Fruit fly (Drosophila melanogaster) Kc167 (cell line): Measurements from ENCODE around the gene Eip74EF.

Experiments used
- Myc ChIP-seq: fragments of >200 bp; optimal IDR thresholded peaks from 2 replicates; lab custom pipeline; 2017; ENCODE audit warnings: missing external identifiers
- Sin3A ChIP-seq: fragments of >200 bp; optimal IDR thresholded peaks from 2 replicates; lab custom pipeline; 2018; ENCODE audit warnings: missing external identifiers
- h ChIP-seq: fragments of >200 bp; optimal IDR thresholded peaks from 3 replicates; lab custom pipeline; 2018; ENCODE audit warnings: missing external identifiers
- insv ChIP-seq: fragments of >200 bp; optimal IDR thresholded peaks from 3 replicates; lab custom pipeline; 2018; ENCODE audit warnings: missing external identifiers
- psq ChIP-seq: fragments of >200 bp; optimal IDR thresholded peaks from 2 replicates; lab custom pipeline; 2017; ENCODE audit warnings: missing external identifiers
- ttk ChIP-seq: sonication (Bioruptor generic); optimal IDR thresholded peaks from 2 replicates; lab custom pipeline; 2017; ENCODE audit warnings: missing external identifiers

The Eip74EF gene

DNA sequence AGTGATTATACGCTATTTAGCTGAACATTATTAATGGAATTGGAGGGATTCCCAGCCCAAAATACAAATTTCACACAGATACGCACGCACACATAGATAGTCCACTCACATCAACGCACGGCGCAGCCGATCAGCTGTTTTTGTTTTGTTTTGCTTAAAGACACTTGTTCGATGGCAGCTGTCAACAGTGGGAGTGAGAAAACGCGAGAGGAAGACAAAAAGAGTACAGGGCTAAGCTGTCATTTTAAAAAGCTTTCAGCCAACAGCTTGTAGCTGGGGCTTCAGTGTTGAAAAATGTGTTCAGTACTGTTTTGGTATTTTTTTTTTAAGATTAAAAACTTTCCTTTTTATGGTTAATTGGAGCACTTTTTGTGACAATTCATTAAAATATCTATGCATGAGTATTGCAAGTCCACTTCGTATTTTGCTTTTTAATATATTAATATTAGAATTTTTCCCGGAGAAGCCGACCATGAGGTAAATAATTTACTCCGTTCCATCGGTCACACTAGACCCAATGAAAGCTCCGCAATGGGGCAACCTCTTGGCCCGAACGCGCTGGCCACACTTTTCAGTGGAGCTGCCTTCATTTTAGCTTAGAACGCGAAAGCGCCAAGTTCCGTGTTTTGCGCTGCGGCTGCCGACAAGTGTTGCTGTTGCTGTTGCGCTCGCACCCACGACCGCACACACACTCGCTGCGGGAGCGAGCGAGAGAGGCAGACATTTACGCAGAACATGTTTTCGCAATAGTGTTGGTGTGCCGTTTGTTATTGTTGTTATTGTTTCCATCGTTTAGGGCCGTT, 86.0 kb downstream of the Eip74EF start:
- TF ChIP-seq h (lab: Kevin White, UChicago) (no peak), ttk (lab: Kevin White, UChicago) (no peak), Myc (lab: Kevin White, UChicago) (no peak), insv (lab: Kevin White, UChicago) (no peak), Sin3A (lab: Kevin White, UChicago) (no peak), psq (no peak)

DNA sequence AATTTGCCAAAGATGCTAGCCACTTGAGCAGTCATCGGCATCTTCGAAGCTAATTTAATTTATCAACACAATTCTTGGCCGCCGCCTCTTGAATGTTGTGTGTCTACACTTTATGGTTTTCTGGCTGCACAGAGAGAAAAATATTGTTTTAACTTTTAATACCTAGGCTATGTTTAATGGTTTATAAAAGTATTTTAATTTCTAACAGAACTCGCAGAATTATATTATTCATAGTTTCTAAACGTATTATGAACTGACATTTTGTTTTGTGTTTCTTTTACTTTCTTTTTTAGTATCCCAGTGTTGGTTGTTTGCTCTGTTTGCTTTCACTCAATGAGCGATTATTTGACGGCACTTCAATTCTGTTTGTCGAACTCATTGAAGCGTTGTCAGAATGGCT, 86.9 kb downstream of the Eip74EF start:
- no peak for TF ChIP-seq Sin3A (lab: Kevin White, UChicago)
- TF ChIP-seq Myc (lab: Kevin White, UChicago), result no peak
- TF ChIP-seq h (lab: Kevin White, UChicago), result no peak
- TF ChIP-seq psq, result no peak
- no peak for TF ChIP-seq insv (lab: Kevin White, UChicago)
- no peak for TF ChIP-seq ttk (lab: Kevin White, UChicago)

DNA sequence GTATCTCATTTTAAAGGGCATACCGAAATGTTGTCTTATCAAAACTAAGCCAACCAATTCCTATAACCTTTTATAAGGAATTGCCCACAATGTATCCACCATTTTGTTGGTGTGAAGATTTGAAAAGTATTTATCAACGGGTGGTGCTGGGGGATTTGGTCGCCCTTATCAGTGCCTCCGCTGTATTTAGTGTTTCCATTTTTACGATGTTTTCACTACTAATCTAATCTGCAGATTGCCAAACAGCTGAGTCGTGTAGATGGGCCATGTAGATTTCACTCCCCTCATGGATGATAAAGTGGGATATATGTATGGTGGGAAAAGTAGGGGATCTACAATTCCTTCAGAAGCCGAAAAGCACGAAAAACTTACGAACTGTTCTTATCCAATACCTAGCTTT, 87.7 kb downstream of the Eip74EF start:
- no peak for TF ChIP-seq Sin3A (lab: Kevin White, UChicago)
- TF ChIP-seq psq, result no peak
- TF ChIP-seq Myc (lab: Kevin White, UChicago), result no peak
- TF ChIP-seq ttk (lab: Kevin White, UChicago), result no peak
- no peak for TF ChIP-seq h (lab: Kevin White, UChicago)
- no peak for TF ChIP-seq insv (lab: Kevin White, UChicago)

DNA sequence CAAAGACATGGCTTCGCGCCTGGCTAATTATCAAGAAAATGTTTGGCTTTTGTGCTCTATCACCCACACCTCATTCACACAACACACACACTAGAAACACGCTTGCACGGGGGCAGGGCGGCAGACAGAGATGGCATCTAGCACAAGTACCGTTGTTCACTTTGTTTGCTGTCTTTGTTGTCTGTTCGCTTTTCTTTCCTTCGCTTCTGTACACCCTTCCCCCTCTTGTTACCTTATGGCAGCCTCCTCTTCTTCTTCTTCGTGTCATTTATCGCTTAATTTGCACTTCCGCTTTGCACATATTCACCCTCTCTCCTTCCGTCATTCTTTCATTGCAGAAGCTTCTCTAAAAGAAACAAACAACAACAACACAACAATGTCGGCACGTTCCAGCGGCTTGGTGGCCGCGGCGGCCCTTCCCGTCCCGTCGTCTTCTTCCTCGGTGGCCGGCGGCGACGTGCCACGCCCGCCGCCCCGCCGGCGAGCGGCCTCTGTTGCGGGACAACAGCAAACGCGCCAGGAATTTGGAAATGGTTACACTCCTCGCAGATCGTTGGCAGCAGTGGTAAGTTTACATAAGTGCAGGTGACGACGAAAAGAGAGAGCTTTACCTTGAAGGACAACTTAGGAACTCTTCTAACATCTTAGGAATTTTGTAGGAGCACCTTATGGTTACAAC, 88.5 kb downstream of the Eip74EF start:
- no peak for TF ChIP-seq Myc (lab: Kevin White, UChicago)
- no peak for TF ChIP-seq insv (lab: Kevin White, UChicago)
- no peak for TF ChIP-seq h (lab: Kevin White, UChicago)

DNA sequence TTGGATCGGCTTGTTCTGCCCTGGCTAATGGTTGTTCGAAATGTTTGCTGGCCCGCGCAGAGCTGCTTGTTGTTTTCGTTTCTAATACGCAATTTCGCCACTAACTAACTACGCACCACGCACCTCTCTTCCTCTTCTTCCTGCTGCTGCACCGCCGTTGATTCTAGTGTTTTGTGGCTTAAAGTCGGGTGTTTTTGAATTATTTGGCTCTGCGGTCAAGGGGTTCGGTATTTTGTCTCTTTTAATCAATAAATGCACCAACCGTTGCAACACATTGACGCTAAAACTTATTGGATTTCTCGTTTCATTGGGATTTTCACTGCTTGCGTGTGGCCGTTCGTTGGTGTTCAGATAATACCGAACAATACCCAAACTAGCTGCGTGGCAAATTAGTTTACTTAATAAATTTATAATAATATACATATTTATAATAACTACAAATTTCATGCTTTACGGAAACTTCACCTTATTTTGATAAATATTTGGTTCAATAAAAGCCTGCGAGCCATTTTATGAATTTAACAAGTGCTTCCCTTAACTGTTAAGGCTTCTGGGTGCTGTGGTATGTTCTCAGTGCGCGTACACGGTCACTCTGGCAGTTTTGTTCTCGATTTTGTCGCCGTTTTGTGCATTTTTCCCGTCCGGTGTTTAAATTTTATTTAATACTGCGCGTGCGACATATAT, 89.5 kb downstream of the Eip74EF start, which contains the start of the genes Edc3 and Nedd4:
TSS of gene Edc3 (minus strand) at position 351 of the 684 bp plus-strand sequence.
TSS of gene Nedd4 (plus strand) at position 571 of the 684 bp plus-strand sequence.
- no peak for TF ChIP-seq psq
- no peak for TF ChIP-seq h (lab: Kevin White, UChicago)
- TF ChIP-seq insv (lab: Kevin White, UChicago), result no peak
- no peak for TF ChIP-seq Myc (lab: Kevin White, UChicago)
- TF ChIP-seq Sin3A (lab: Kevin White, UChicago), result no peak
- TF ChIP-seq ttk (lab: Kevin White, UChicago), result no peak

DNA sequence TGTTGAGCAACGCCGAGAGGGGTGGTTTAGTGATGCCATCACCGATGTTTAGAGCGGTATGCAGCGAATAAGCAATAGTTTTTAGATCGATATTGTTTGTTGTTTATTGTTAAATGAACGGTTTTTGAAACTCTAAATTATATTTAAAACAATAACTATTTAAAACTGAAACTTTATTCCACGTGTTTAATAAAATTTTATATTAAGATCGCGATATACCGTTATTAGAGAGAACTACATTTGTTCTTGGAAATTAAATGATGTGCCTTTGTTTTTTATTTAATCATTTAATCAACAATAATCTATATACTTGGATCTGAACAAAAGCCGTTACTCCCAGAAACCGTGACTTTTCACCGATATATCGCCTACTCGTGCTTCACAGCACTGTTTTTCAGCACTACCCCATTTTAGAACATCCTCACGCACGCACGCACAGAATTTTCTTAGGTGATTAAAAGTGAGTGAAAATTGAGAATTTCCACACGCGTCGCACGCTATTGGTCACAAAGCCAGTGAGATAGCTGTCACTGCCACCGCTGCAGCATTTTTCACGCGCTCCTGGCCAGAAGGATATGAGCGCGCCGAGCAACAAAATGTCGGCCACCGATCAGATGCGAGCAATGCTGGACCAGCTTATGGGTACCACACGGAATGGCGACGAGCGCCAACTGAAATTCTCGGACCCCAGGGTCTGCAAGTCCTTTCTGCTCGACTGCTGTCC, 105.1 kb downstream of the Eip74EF start, which contains the start of the genes U4-U6-60K and CG7564:
TSS of gene U4-U6-60K (minus strand) at position 20 of the 724 bp plus-strand sequence.
TSS of gene CG7564 (plus strand) at position 406 of the 724 bp plus-strand sequence.
- TF ChIP-seq Myc (lab: Kevin White, UChicago) (no peak), h (lab: Kevin White, UChicago) (no peak), psq (no peak), Sin3A (lab: Kevin White, UChicago) (no peak), ttk (lab: Kevin White, UChicago) (no peak), insv (lab: Kevin White, UChicago) (no peak)

DNA sequence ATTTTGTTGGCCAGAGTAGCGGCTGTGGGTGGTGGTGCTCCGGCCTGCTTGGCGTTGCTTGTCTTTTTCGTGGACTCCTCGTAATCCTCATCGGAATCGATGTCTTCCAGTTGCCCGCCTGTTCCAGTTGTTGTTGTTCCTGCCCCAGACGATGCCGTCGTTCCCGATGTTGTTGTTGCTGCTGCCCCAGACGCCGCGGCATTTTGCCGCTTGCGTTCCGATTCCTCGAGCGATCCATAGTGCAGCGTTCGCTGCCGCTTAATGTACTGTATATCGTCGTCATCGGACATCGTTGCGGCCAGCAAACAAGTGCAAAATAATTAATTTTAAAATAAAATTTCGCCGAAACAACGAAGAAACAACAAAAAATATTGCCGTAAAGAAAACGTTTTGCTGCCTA, 105.6 kb downstream of the Eip74EF start:
- TF ChIP-seq Sin3A (lab: Kevin White, UChicago) (no peak), ttk (lab: Kevin White, UChicago) (no peak), insv (lab: Kevin White, UChicago) (no peak), h (lab: Kevin White, UChicago) (no peak), Myc (lab: Kevin White, UChicago) (no peak), psq (no peak)
